Worm (Caenorhabditis elegans) whole organism, L2 larva: ENCODE data around the gene rhi-1.

Experiments used
- R02D3.7 ChIP-seq: fragments of 150-350 bp; optimal IDR thresholded peaks from 2 replicates; lab custom pipeline; 2014; ENCODE audit warnings: missing biosample characterization, missing genetic modification characterization
- blmp-1 ChIP-seq: sonication (generic microtip); optimal IDR thresholded peaks from 2 replicates; lab custom pipeline; 2017; ENCODE audit warnings: missing genetic modification characterization, mild to moderate bottlenecking, missing compliant biosample characterization, antibody characterized with exemption, moderate library complexity; ENCODE audit not compliant: insufficient read depth
- dmd-4 ChIP-seq: sonication (generic microtip); optimal IDR thresholded peaks from 2 replicates; lab custom pipeline; 2017; ENCODE audit warnings: missing biosample characterization, missing genetic modification characterization
- elt-3 ChIP-seq: sonication (generic microtip); optimal IDR thresholded peaks from 2 replicates; lab custom pipeline; 2017; ENCODE audit warnings: missing biosample characterization, missing genetic modification characterization
- lin-11 ChIP-seq: fragments of 150-350 bp; sonication (generic microtip); optimal IDR thresholded peaks from 2 replicates; lab custom pipeline; 2014; ENCODE audit warnings: missing biosample characterization, missing genetic modification characterization, inconsistent platforms, mixed read lengths
- lin-13 ChIP-seq: fragments of 150-350 bp; optimal IDR thresholded peaks from 2 replicates; lab custom pipeline; 2014; ENCODE audit warnings: missing biosample characterization, missing genetic modification reagents, missing genetic modification characterization
- skn-1 ChIP-seq: sonication (generic microtip); optimal IDR thresholded peaks from 2 replicates; lab custom pipeline; 2017; ENCODE audit warnings: missing biosample characterization, missing genetic modification characterization
- unc-39 ChIP-seq: fragments of 150-350 bp; optimal IDR thresholded peaks from 2 replicates; lab custom pipeline; 2014; ENCODE audit warnings: missing biosample characterization, missing genetic modification characterization
- unc-62 ChIP-seq: fragments of 150-350 bp; optimal IDR thresholded peaks from 2 replicates; lab custom pipeline; 2014; ENCODE audit warnings: missing biosample characterization, missing genetic modification reagents, missing genetic modification characterization
- ztf-11 ChIP-seq: sonication (generic microtip); optimal IDR thresholded peaks from 2 replicates; lab custom pipeline; 2017; ENCODE audit warnings: missing biosample characterization, missing genetic modification characterization

DNA sequence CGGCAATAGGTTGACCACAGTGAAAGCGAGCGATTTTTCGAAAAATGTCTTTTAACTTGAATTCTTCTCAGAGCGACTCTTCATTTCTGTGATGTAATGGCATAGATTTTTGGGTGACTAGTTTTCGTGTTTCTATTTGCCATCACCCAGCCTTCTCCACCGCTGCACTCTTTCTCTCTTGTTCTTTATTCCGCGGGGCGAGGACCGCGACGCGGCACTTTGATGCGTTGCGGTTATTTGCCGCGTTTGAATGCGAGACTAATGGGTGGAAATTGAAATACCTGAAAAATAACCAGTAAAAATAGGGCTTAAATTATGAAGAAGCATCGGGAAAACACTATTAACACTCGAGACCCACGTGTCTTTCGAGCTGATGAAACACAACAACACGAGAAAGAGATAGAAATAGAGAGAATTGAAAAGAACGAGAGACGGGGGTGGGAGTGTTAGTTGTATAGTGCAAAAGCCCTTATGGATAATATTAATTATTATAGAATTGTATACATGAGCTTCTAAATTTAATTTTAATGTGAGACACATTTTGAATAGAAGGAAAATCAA is 4.1 kb upstream of the rhi-1 start, which contains the start of gene dgk-2:
- no peak for TF ChIP-seq ztf-11
- no peak for TF ChIP-seq lin-11
- no peak for TF ChIP-seq skn-1 (tag; lab: Kevin White, UChicago)
- no peak for TF ChIP-seq elt-3 (tag; lab: Kevin White, UChicago)
- TF ChIP-seq unc-39 (tag; lab: Kevin White, UChicago): no peak
- TF ChIP-seq blmp-1 (tag; lab: Kevin White, UChicago): no peak
- no peak for TF ChIP-seq dmd-4 (tag; lab: Kevin White, UChicago)
- TF ChIP-seq R02D3.7 (tag; lab: Kevin White, UChicago): no peak
- no peak for TF ChIP-seq lin-13 (GFP tag; lab: Kevin White, UChicago)
- no peak for TF ChIP-seq unc-62 (GFP tag; lab: Kevin White, UChicago)
